Worm (Caenorhabditis elegans) whole organism, early embryonic: Measurements from ENCODE around the gene gbh-1.

Source experiments
- ama-1 ChIP-seq: fragments of 150-350 bp; optimal IDR thresholded peaks from 2 replicates; lab custom pipeline; 2014
- hmbx-1 ChIP-seq: sonication (generic microtip); optimal IDR thresholded peaks from 2 replicates; lab custom pipeline; 2016; ENCODE audit warnings: mild to moderate bottlenecking, missing genetic modification characterization, missing compliant biosample characterization
- hnd-1 ChIP-seq: sonication (generic microtip); optimal IDR thresholded peaks from 2 replicates; lab custom pipeline; 2016; ENCODE audit warnings: missing genetic modification characterization, missing compliant biosample characterization
- tra-4 ChIP-seq: sonication (generic microtip); optimal IDR thresholded peaks from 2 replicates; lab custom pipeline; 2017; ENCODE audit warnings: missing genetic modification characterization, missing compliant biosample characterization

DNA sequence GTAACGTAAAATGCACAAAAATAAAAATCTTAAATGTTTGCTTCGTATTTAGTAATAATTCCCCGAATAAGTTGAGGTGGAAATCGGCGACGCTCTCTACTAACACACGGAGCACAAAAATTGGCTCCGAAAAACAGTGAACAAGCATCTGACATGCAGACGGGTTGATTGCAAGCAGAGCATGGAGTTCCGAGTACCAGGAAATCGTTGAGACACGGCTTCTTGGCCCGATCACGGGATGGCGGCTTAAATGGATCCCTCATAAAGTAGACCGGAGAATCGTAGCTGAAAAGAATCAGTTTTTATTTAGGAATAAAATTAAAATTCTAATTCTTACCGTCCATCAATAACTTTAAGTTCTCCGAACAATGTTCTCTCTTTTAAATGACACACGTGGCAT is 31.3 kb downstream of the gbh-1 start:
- TF ChIP-seq ama-1 (lab: Kevin White, UChicago) (peak; percentile 61), hmbx-1 (tag; lab: Kevin White, UChicago) (no peak), tra-4 (tag; lab: Kevin White, UChicago) (no peak), hnd-1 (no peak)
